Worm (Caenorhabditis elegans) whole organism, L4 larva: ENCODE results near the gene F47B8.10.

Source experiments
- D1046.2 ChIP-seq: fragments of 200-800 bp; sonication (Bioruptor generic); IDR thresholded peaks from 2 replicates; pipeline ENCODE4 v1.3.6; 2022; ENCODE audit warnings: missing genetic modification characterization, missing compliant biosample characterization
- F37D6.2 ChIP-seq: sonication (generic microtip); optimal IDR thresholded peaks from 2 replicates; lab custom pipeline; 2016; ENCODE audit warnings: mild to moderate bottlenecking, missing genetic modification characterization, missing compliant biosample characterization
- T20F7.1 ChIP-seq: fragments of 200-800 bp; sonication (Bioruptor generic); optimal IDR thresholded peaks from 2 replicates; lab custom pipeline; 2018; ENCODE audit warnings: mild to moderate bottlenecking, missing genetic modification characterization, missing compliant biosample characterization
- T26A8.4 ChIP-seq: fragments of 200-800 bp; sonication (Bioruptor generic); IDR thresholded peaks from 2 replicates; pipeline ENCODE4 v1.3.6; 2022; ENCODE audit warnings: missing genetic modification characterization, missing compliant biosample characterization
- Y105C5A.15 ChIP-seq: fragments of 200-800 bp; sonication (Bioruptor generic); IDR thresholded peaks from 2 replicates; pipeline ENCODE4 v1.3.6; 2022; ENCODE audit warnings: missing genetic modification characterization, missing compliant biosample characterization
- Y5F2A.4 ChIP-seq: fragments of 200-800 bp; sonication (Bioruptor generic); optimal IDR thresholded peaks from 2 replicates; lab custom pipeline; 2018; ENCODE audit warnings: mild to moderate bottlenecking, missing genetic modification characterization, missing compliant biosample characterization
- ZK337.2 ChIP-seq: fragments of 200-800 bp; sonication (Bioruptor generic); IDR thresholded peaks from 2 replicates; pipeline ENCODE4 v1.3.6; 2022; ENCODE audit warnings: missing genetic modification reagents, missing genetic modification characterization, missing compliant biosample characterization
- aha-1 ChIP-seq: fragments of 150-350 bp; peaks from one replicate; lab custom pipeline; 2014; ENCODE audit warnings: missing biosample characterization, missing genetic modification characterization
- ceh-20 ChIP-seq: fragments of 200-800 bp; sonication (Bioruptor generic); IDR thresholded peaks from 2 replicates; pipeline ENCODE4 v1.3.6; 2022; ENCODE audit warnings: missing genetic modification reagents, missing genetic modification characterization, missing compliant biosample characterization
- ceh-32 ChIP-seq: sonication (generic microtip); optimal IDR thresholded peaks from 2 replicates; lab custom pipeline; 2016; ENCODE audit warnings: mild to moderate bottlenecking, missing genetic modification characterization, missing compliant biosample characterization; ENCODE audit not compliant: poor library complexity
- ceh-82 ChIP-seq: sonication (generic microtip); optimal IDR thresholded peaks from 2 replicates; lab custom pipeline; 2017; ENCODE audit warnings: missing biosample characterization, missing genetic modification characterization
- cey-2 ChIP-seq: sonication (generic microtip); optimal IDR thresholded peaks from 3 replicates; lab custom pipeline; 2017; ENCODE audit warnings: missing genetic modification characterization, mild to moderate bottlenecking, missing compliant biosample characterization, antibody characterized with exemption, borderline replicate concordance; ENCODE audit not compliant: insufficient read depth
- ctbp-1 ChIP-seq: fragments of 200-800 bp; sonication (Bioruptor generic); IDR thresholded peaks from 2 replicates; pipeline ENCODE4 v1.3.6; 2022; ENCODE audit warnings: missing genetic modification reagents, missing genetic modification characterization, missing compliant biosample characterization
- daf-16 ChIP-seq, 3 experiments: sonication (generic microtip); optimal IDR thresholded peaks; 2 replicates each; lab custom pipeline; 2016 to 2017; ENCODE audit warnings: missing genetic modification characterization in 3 of 3, missing genetic modification reagents in 3 of 3, mild to moderate bottlenecking in 2 of 3, missing compliant biosample characterization in 2 of 3, missing biosample characterization in 1 of 3, moderate library complexity in 1 of 3
- daf-19 ChIP-seq: fragments of 200-800 bp; sonication (Bioruptor generic); conservative IDR thresholded peaks from 2 replicates; pipeline ENCODE4 v1.3.6; 2022; ENCODE audit warnings: missing genetic modification characterization, missing compliant biosample characterization
- dmd-8 ChIP-seq: fragments of 200-800 bp; sonication (Bioruptor generic); IDR thresholded peaks from 2 replicates; pipeline ENCODE4 v1.3.6; 2022; ENCODE audit warnings: missing genetic modification characterization, missing compliant biosample characterization
- dpl-1 ChIP-seq: fragments of 150-350 bp; optimal IDR thresholded peaks from 2 replicates; lab custom pipeline; 2014; ENCODE audit warnings: missing biosample characterization, missing genetic modification reagents, missing genetic modification characterization
- duxl-1 ChIP-seq: sonication (generic microtip); optimal IDR thresholded peaks from 2 replicates; lab custom pipeline; 2016; ENCODE audit warnings: mild to moderate bottlenecking, missing genetic modification characterization, moderate library complexity, missing compliant biosample characterization; ENCODE audit not compliant: poor library complexity
- dve-1 ChIP-seq: sonication (generic microtip); optimal IDR thresholded peaks from 2 replicates; lab custom pipeline; 2017; ENCODE audit warnings: antibody characterized with exemption, mild to moderate bottlenecking, missing genetic modification characterization, missing compliant biosample characterization; ENCODE audit not compliant: insufficient read depth
- egl-27 ChIP-seq: sonication (generic microtip); optimal IDR thresholded peaks from 3 replicates; lab custom pipeline; 2017; ENCODE audit warnings: missing biosample characterization, missing genetic modification reagents, missing genetic modification characterization
- hif-1 ChIP-seq, 2 experiments: sonication (generic microtip); optimal IDR thresholded peaks; 2 replicates each; lab custom pipeline; 2016 to 2017; ENCODE audit warnings: missing compliant biosample characterization in 2 of 2, missing genetic modification characterization in 2 of 2, missing genetic modification reagents in 2 of 2, missing genotype in 2 of 2, mild to moderate bottlenecking in 1 of 2
- hmg-1.1 ChIP-seq: fragments of 200-800 bp; sonication (Bioruptor generic); IDR thresholded peaks from 2 replicates; pipeline ENCODE4 v1.3.6; 2022; ENCODE audit warnings: missing genetic modification reagents, missing genetic modification characterization, missing compliant biosample characterization
- lin-13 ChIP-seq: fragments of 150-350 bp; optimal IDR thresholded peaks from 2 replicates; lab custom pipeline; 2014; ENCODE audit warnings: missing biosample characterization, missing genetic modification reagents, missing genetic modification characterization
- lin-29 ChIP-seq: fragments of 200-800 bp; sonication (Bioruptor generic); IDR thresholded peaks from 2 replicates; pipeline ENCODE4 v1.3.6; 2022; ENCODE audit warnings: missing genetic modification reagents, missing genetic modification characterization, missing compliant biosample characterization
- lin-38 ChIP-seq: fragments of 200-800 bp; sonication (Bioruptor generic); IDR thresholded peaks from 2 replicates; pipeline ENCODE4 v1.3.6; 2022; ENCODE audit warnings: missing genetic modification reagents, missing genetic modification characterization, missing compliant biosample characterization
- madf-5 ChIP-seq, 2 experiments: fragments of 200-800 bp; sonication (Bioruptor generic); IDR thresholded peaks; 2 replicates each; pipeline ENCODE4 v1.3.6; 2022; ENCODE audit warnings: missing compliant biosample characterization in 2 of 2, missing genetic modification characterization in 2 of 2
- madf-9 ChIP-seq: fragments of 200-800 bp; sonication (Bioruptor generic); conservative IDR thresholded peaks from 2 replicates; pipeline ENCODE4 v1.3.6; 2022; ENCODE audit warnings: missing genetic modification reagents, missing genetic modification characterization, missing compliant biosample characterization
- mes-2 ChIP-seq: sonication (generic microtip); optimal IDR thresholded peaks from 2 replicates; lab custom pipeline; 2016; ENCODE audit warnings: missing genotype, mild to moderate bottlenecking, missing genetic modification characterization, missing compliant biosample characterization; ENCODE audit not compliant: poor library complexity, severe bottlenecking
- nhr-11 ChIP-seq: fragments of 150-350 bp; optimal IDR thresholded peaks from 2 replicates; lab custom pipeline; 2014; ENCODE audit warnings: missing biosample characterization, missing genetic modification characterization
- nhr-28 ChIP-seq: fragments of 150-350 bp; optimal IDR thresholded peaks from 2 replicates; lab custom pipeline; 2014; ENCODE audit warnings: missing biosample characterization, missing genetic modification characterization
- nhr-77 ChIP-seq: fragments of 150-350 bp; optimal IDR thresholded peaks from 2 replicates; lab custom pipeline; 2014; ENCODE audit warnings: missing biosample characterization, missing genetic modification characterization
- php-3 ChIP-seq: fragments of 200-800 bp; sonication (Bioruptor generic); IDR thresholded peaks from 2 replicates; pipeline ENCODE4 v1.3.6; 2022; ENCODE audit warnings: missing genetic modification reagents, missing genetic modification characterization, missing compliant biosample characterization
- rbr-2 ChIP-seq: sonication (generic microtip); optimal IDR thresholded peaks from 2 replicates; lab custom pipeline; 2016; ENCODE audit warnings: missing genotype, missing genetic modification characterization, missing compliant biosample characterization
- set-16 ChIP-seq: fragments of 200-800 bp; sonication (Bioruptor generic); IDR thresholded peaks from 2 replicates; pipeline ENCODE4 v1.3.6; 2022; ENCODE audit warnings: missing genetic modification reagents, missing genetic modification characterization, missing compliant biosample characterization
- snpc-1.2 ChIP-seq: fragments of 200-800 bp; sonication (Bioruptor generic); IDR thresholded peaks from 2 replicates; pipeline ENCODE4 v1.3.6; 2022; ENCODE audit warnings: missing genetic modification reagents, missing genetic modification characterization, missing compliant biosample characterization
- snpc-4 ChIP-seq: fragments of 150-350 bp; optimal IDR thresholded peaks from 2 replicates; lab custom pipeline; 2014; ENCODE audit warnings: missing biosample characterization, missing genetic modification characterization
- spr-3 ChIP-seq: fragments of 200-800 bp; sonication (Bioruptor generic); optimal IDR thresholded peaks from 2 replicates; lab custom pipeline; 2018; ENCODE audit warnings: mild to moderate bottlenecking, missing genetic modification characterization, missing compliant biosample characterization
- tag-97 ChIP-seq: fragments of 200-800 bp; sonication (Bioruptor generic); IDR thresholded peaks from 2 replicates; pipeline ENCODE4 v1.3.6; 2022; ENCODE audit warnings: missing genetic modification characterization, missing compliant biosample characterization
- unc-130 ChIP-seq: sonication (generic microtip); optimal IDR thresholded peaks from 2 replicates; lab custom pipeline; 2016; ENCODE audit warnings: missing genetic modification reagents, missing genetic modification characterization, missing compliant biosample characterization
- zfp-2 ChIP-seq: sonication (generic microtip); optimal IDR thresholded peaks from 2 replicates; lab custom pipeline; 2016; ENCODE audit warnings: mild to moderate bottlenecking, missing genetic modification characterization, missing compliant biosample characterization
- zfp-3 ChIP-seq: fragments of 200-800 bp; sonication (Bioruptor generic); conservative IDR thresholded peaks from 2 replicates; pipeline ENCODE4 v1.3.6; 2022; ENCODE audit warnings: missing genetic modification reagents, missing genetic modification characterization, missing compliant biosample characterization
- zip-2 ChIP-seq: fragments of 150-350 bp; optimal IDR thresholded peaks from 2 replicates; lab custom pipeline; 2014; ENCODE audit warnings: missing biosample characterization, missing genetic modification characterization

Gene F47B8.10

ce11 chrV:14347234-14347826 lies 5.6 kb downstream of the F47B8.10 start, which contains the start of gene cept-2 (continued):
- peak; percentile 58; the same call in 1 of the 2 replicates for TF ChIP-seq snpc-1.2 (GFP tag; lab: Robert Waterston, UW)
- TF ChIP-seq zfp-3 (GFP tag; lab: Robert Waterston, UW): 0 out of 2 replicates have a peak, but pooled peaks have one; percentile 48
- peak; percentile 88 for TF ChIP-seq nhr-28
- no peak for TF ChIP-seq egl-27 (tag; lab: Kevin White, UChicago)
- TF ChIP-seq daf-16 (GFP tag; optimal IDR thresholded peaks at IDR 0.05; lab: Kevin White, UChicago): no peak
- peak; percentile 69 for TF ChIP-seq daf-16 (tag; optimal IDR thresholded peaks at IDR 0.05; lab: Kevin White, UChicago)
- peak; percentile 53; the same call in 1 of the 2 replicates for TF ChIP-seq php-3
- peak; percentile 94 for TF ChIP-seq rbr-2 (tag; lab: Kevin White, UChicago)
- peak; percentile 64 for TF ChIP-seq snpc-4
- TF ChIP-seq nhr-11 (tag; lab: Kevin White, UChicago): peak; percentile 95
- TF ChIP-seq hmg-1.1 (GFP tag; lab: Robert Waterston, UW): peak; percentile 85
- TF ChIP-seq lin-38 (GFP tag; lab: Robert Waterston, UW): peak; percentile 99
- TF ChIP-seq daf-19 (GFP tag; lab: Robert Waterston, UW): peak; percentile 71; the same call in 1 of the 2 replicates
- TF ChIP-seq ZK337.2: peak; percentile 70; the same call in 1 of the 2 replicates
- TF ChIP-seq tag-97 (GFP tag; lab: Robert Waterston, UW): no peak
- TF ChIP-seq zfp-2 (tag; lab: Kevin White, UChicago): peak; percentile 70
- peak; percentile 88 for TF ChIP-seq ceh-20 (GFP tag; lab: Robert Waterston, UW)
- TF ChIP-seq lin-13 (GFP tag; lab: Kevin White, UChicago): peak; percentile 89
- no peak for TF ChIP-seq cey-2
- no peak for TF ChIP-seq madf-5 (GFP tag; IDR thresholded peaks at IDR 0.05; lab: Robert Waterston, UW)
- peak; percentile 77 for TF ChIP-seq ctbp-1 (GFP tag; lab: Robert Waterston, UW)
- peak; percentile 82 for TF ChIP-seq T26A8.4 (GFP tag; lab: Robert Waterston, UW)
- no peak for TF ChIP-seq set-16 (GFP tag; lab: Robert Waterston, UW)
- TF ChIP-seq ceh-82: no peak
- TF ChIP-seq spr-3 (GFP tag; lab: Kevin White, UChicago): no peak
- no peak for TF ChIP-seq Y105C5A.15 (GFP tag; lab: Robert Waterston, UW)
- peak; percentile 80 for TF ChIP-seq unc-130 (GFP tag; lab: Kevin White, UChicago)
- TF ChIP-seq aha-1 (tag; lab: Kevin White, UChicago): peak; percentile 97
- TF ChIP-seq dpl-1 (GFP tag; lab: Kevin White, UChicago): peak; percentile 89
- TF ChIP-seq D1046.2 (GFP tag; lab: Robert Waterston, UW): 0 out of 2 replicates have a peak, but pooled peaks have one; percentile 23
- peak; percentile 59 for TF ChIP-seq zip-2 (tag; lab: Kevin White, UChicago)
- TF ChIP-seq F37D6.2 (tag; lab: Kevin White, UChicago): no peak
- peak; percentile 95 for TF ChIP-seq nhr-77 (tag; lab: Kevin White, UChicago)
- peak in 1 of 2 experiments; percentile 85 for TF ChIP-seq hif-1 (tag; optimal IDR thresholded peaks at IDR 0.05; lab: Kevin White, UChicago)
- peak; percentile 86 for TF ChIP-seq T20F7.1
- 0 out of 2 replicates have a peak, but pooled peaks have one; percentile 18 for TF ChIP-seq lin-29 (GFP tag; lab: Robert Waterston, UW)
- TF ChIP-seq Y5F2A.4 (GFP tag; lab: Kevin White, UChicago): no peak

ce11 chrV:14350498-14350897 lies 8.7 kb downstream of the F47B8.10 start:
- TF ChIP-seq dmd-8 (GFP tag; lab: Robert Waterston, UW) (no peak), daf-16 (GFP tag; optimal IDR thresholded peaks at IDR 0.05; lab: Kevin White, UChicago) (no peak), daf-16 (tag; optimal IDR thresholded peaks at IDR 0.05; lab: Kevin White, UChicago) (peak; percentile 40), mes-2 (tag; lab: Kevin White, UChicago) (peak; percentile 9), lin-13 (GFP tag; lab: Kevin White, UChicago) (peak; percentile 26), duxl-1 (tag; lab: Kevin White, UChicago) (no peak), dve-1 (peak; percentile 6), nhr-28 (peak; percentile 24), ceh-32 (tag; lab: Kevin White, UChicago) (no peak), madf-9 (GFP tag; lab: Robert Waterston, UW) (no peak)
